Fruit fly (Drosophila melanogaster): ENCODE measurements around the gene Ype.
A peak's percentile ranks its signal among the peaks of the same experiment; 100 is the strongest.

The Ype gene

dm6 chrX:13391174-13392040 lies 4.2 kb upstream of the Ype start (continued):
- TF ChIP-seq Dip3 (GFP tag; optimal IDR thresholded peaks at IDR 0.05) (peak; percentile 85), CG13624 (GFP tag; optimal IDR thresholded peaks at IDR 0.05) (peak; percentile 66), Mes4 (GFP tag; optimal IDR thresholded peaks at IDR 0.05) (no peak), CG7786 (GFP tag; optimal IDR thresholded peaks at IDR 0.05) (peak; percentile 79), CG2120 (GFP tag; optimal IDR thresholded peaks at IDR 0.05) (peak; percentile 93), YL-1 (GFP tag; optimal IDR thresholded peaks at IDR 0.05) (no peak), psq (GFP tag; optimal IDR thresholded peaks at IDR 0.05) (no peak), Bdp1 (GFP tag; optimal IDR thresholded peaks at IDR 0.05) (no peak), lilli (GFP tag; optimal IDR thresholded peaks at IDR 0.05) (peak; percentile 76), CG11398 (GFP tag; optimal IDR thresholded peaks at IDR 0.05) (no peak), CG31224 (GFP tag; IDR thresholded peaks at IDR 0.05) (peak; percentile 60; the same call in 1 of the 2 replicates), CG17829 (tag; optimal IDR thresholded peaks at IDR 0.05) (no peak), CG34224 (GFP tag; IDR thresholded peaks at IDR 0.05; ENCODE audit: partially characterized antibody) (no peak), twi (tag; optimal IDR thresholded peaks at IDR 0.05) (no peak), CG1647 (GFP tag; optimal IDR thresholded peaks at IDR 0.05) (no peak), CG5245 (GFP tag; optimal IDR thresholded peaks at IDR 0.05) (no peak), Dbx (GFP tag; IDR thresholded peaks at IDR 0.05) (peak; percentile 79), Side (GFP tag; optimal IDR thresholded peaks at IDR 0.05) (peak; percentile 29), CG42726 (GFP tag; IDR thresholded peaks at IDR 0.05; ENCODE audit: partially characterized antibody) (no peak), Aef1 (GFP tag; IDR thresholded peaks at IDR 0.05) (no peak), pb (GFP tag; optimal IDR thresholded peaks at IDR 0.05) (no peak), CG9797 (GFP tag; optimal IDR thresholded peaks at IDR 0.05) (no peak), insv (GFP tag; optimal IDR thresholded peaks at IDR 0.05) (no peak), CG8924 (tag; optimal IDR thresholded peaks at IDR 0.05) (no peak), jumu (GFP tag; optimal IDR thresholded peaks at IDR 0.05) (peak; percentile 22), CG14441 (GFP tag; IDR thresholded peaks at IDR 0.05) (no peak), Meics (GFP tag; optimal IDR thresholded peaks at IDR 0.05) (peak; percentile 66), CG2875 (GFP tag; optimal IDR thresholded peaks at IDR 0.05) (no peak), bigmax (GFP tag; optimal IDR thresholded peaks at IDR 0.05) (no peak), repo (GFP tag; optimal IDR thresholded peaks at IDR 0.05) (no peak), sd (tag; optimal IDR thresholded peaks at IDR 0.05) (no peak), CG8388 (GFP tag; optimal IDR thresholded peaks at IDR 0.05) (no peak), Eip74EF (GFP tag; optimal IDR thresholded peaks at IDR 0.05) (no peak), Fer3 (tag; optimal IDR thresholded peaks at IDR 0.05) (peak; percentile 48), BEAF-32 (GFP tag; optimal IDR thresholded peaks at IDR 0.05) (no peak), CG8359 (GFP tag; optimal IDR thresholded peaks at IDR 0.05; ENCODE audit: borderline replicate concordance) (no peak), gt (GFP tag; IDR thresholded peaks at IDR 0.05) (no peak), CG11247 (GFP tag; IDR thresholded peaks at IDR 0.05) (0 out of 2 replicates have a peak, but pooled peaks have one; percentile 20), CG18599 (GFP tag; optimal IDR thresholded peaks at IDR 0.05) (peak; percentile 61), her (GFP tag; optimal IDR thresholded peaks at IDR 0.05) (peak; percentile 59), tll (GFP tag; optimal IDR thresholded peaks at IDR 0.05) (no peak), btn (GFP tag; optimal IDR thresholded peaks at IDR 0.05) (no peak), ftz-f1 (GFP tag; optimal IDR thresholded peaks at IDR 0.05) (no peak), CG4404 (GFP tag; IDR thresholded peaks at IDR 0.05) (peak; percentile 60), Doc3 (GFP tag; IDR thresholded peaks at IDR 0.05; ENCODE audit: partially characterized antibody) (no peak), CG8281 (tag; optimal IDR thresholded peaks at IDR 0.05) (no peak), ranshi (GFP tag; IDR thresholded peaks at IDR 0.05) (peak; percentile 39; the same call in 1 of the 2 replicates), CG12236 (GFP tag; optimal IDR thresholded peaks at IDR 0.05) (no peak), HmgZ (tag; optimal IDR thresholded peaks at IDR 0.05) (peak; percentile 31)
